Worm (Caenorhabditis elegans) whole organism, L1 larva: ENCODE measurements around the gene cth-1.

ENCODE experiments used
- alr-1 ChIP-seq: fragments of 200-800 bp; sonication (Bioruptor generic); optimal IDR thresholded peaks from 2 replicates; lab custom pipeline; 2018; ENCODE audit warnings: borderline replicate concordance, mild to moderate bottlenecking, missing genetic modification characterization, missing compliant biosample characterization
- ama-1 ChIP-seq: fragments of 150-350 bp; optimal IDR thresholded peaks from 2 replicates; lab custom pipeline; 2014
- ceh-63 ChIP-seq: fragments of 200-800 bp; sonication (Bioruptor generic); optimal IDR thresholded peaks from 2 replicates; lab custom pipeline; 2018; ENCODE audit warnings: mild to moderate bottlenecking, missing genetic modification characterization, missing compliant biosample characterization
- ceh-82 ChIP-seq, 3 experiments: fragments of 150-350 bp in 1 of 3; sonication (generic microtip) in 2 of 3; optimal IDR thresholded peaks; 2 replicates each; lab custom pipeline; 2014 to 2017; ENCODE audit warnings: missing biosample characterization in 3 of 3, missing genetic modification characterization in 3 of 3
- fkh-10 ChIP-seq: sonication (generic microtip); optimal IDR thresholded peaks from 2 replicates; lab custom pipeline; 2017; ENCODE audit warnings: missing biosample characterization, missing genetic modification reagents, missing genetic modification characterization
- hlh-4 ChIP-seq: sonication (generic microtip); optimal IDR thresholded peaks from 2 replicates; lab custom pipeline; 2016; ENCODE audit warnings: mild to moderate bottlenecking, missing genetic modification characterization, missing compliant biosample characterization
- mdl-1 ChIP-seq, 2 experiments: fragments of 150-350 bp; optimal IDR thresholded peaks; 2 replicates each; lab custom pipeline; 2014 to 2017; ENCODE audit warnings: missing biosample characterization in 2 of 2, missing genetic modification characterization in 2 of 2, inconsistent platforms in 1 of 2
- mef-2 ChIP-seq: fragments of 150-350 bp; optimal IDR thresholded peaks from 2 replicates; lab custom pipeline; 2014; ENCODE audit warnings: missing biosample characterization, missing genetic modification characterization
- skn-1 ChIP-seq: fragments of 150-350 bp; optimal IDR thresholded peaks from 2 replicates; lab custom pipeline; 2014; ENCODE audit warnings: missing biosample characterization, missing genetic modification characterization
- snpc-4 ChIP-seq: fragments of 150-350 bp; optimal IDR thresholded peaks from 2 replicates; lab custom pipeline; 2014; ENCODE audit warnings: missing biosample characterization, missing genetic modification characterization
- tbx-2 ChIP-seq: sonication (generic microtip); optimal IDR thresholded peaks from 2 replicates; lab custom pipeline; 2016; ENCODE audit warnings: missing genetic modification characterization, missing compliant biosample characterization
- zag-1 ChIP-seq: fragments of 150-350 bp; optimal IDR thresholded peaks from 2 replicates; lab custom pipeline; 2014; ENCODE audit warnings: missing biosample characterization, missing genetic modification characterization

DNA sequence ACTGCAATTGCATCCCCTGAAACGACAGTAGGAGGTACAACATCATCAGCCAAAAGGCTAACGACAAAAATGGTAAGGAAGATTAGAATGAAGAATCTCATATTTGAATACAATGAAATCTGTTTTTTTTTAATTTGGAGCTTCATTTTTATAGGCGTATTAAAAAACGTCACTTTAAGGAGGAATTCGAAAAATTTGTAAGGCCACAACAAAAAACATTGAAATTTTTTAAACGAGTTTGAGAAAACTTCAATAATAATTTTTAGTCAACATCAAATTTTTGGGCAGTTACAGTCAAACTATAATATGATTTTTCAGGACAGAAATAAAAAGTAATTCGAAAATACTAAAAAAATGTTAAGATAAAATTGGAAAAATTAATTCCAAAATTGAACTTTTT lies 37.7 kb upstream of the cth-1 start, which contains the start of gene F14H3.14:
- TF ChIP-seq ceh-82 (tag; optimal IDR thresholded peaks at IDR 0.05; lab: Kevin White, UChicago), result no peak
- no peak for TF ChIP-seq skn-1
- no peak for TF ChIP-seq zag-1 (tag; lab: Kevin White, UChicago)
- no peak for TF ChIP-seq fkh-10 (GFP tag; lab: Kevin White, UChicago)
- TF ChIP-seq mef-2 (tag; lab: Kevin White, UChicago), result no peak
- TF ChIP-seq snpc-4 (tag; lab: Kevin White, UChicago), result no peak
- no peak for TF ChIP-seq tbx-2 (tag; lab: Kevin White, UChicago)
- TF ChIP-seq hlh-4, result no peak
- TF ChIP-seq mdl-1 (tag; optimal IDR thresholded peaks at IDR 0.05; lab: Kevin White, UChicago), result no peak
- TF ChIP-seq ceh-63 (GFP tag; lab: Kevin White, UChicago), result no peak
- no peak for TF ChIP-seq ama-1
- TF ChIP-seq alr-1 (tag; lab: Kevin White, UChicago), result no peak
